Worm (Caenorhabditis elegans): ENCODE data around the gene F34D10.3.

Gene F34D10.3

DNA sequence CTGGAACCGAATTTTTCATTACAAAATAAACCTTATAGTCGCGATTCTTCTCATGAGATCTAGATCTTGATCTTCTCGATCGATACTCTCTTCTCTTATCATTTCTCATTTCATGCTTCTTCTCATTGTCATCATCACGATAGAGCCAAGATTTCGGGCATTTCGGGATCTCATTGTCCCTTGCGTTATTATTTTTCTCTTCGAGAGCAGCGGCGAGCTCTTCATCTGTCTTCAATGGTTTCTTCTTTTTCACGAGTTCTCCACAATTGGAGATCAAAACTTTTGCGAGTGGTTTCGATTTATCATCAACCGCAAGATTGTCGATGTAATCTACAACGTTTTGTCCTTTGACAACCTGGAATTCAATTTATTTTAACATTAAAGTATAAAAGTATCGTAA, 35.7 kb upstream of the F34D10.3 start:
- no peak for TF ChIP-seq unc-30 (tag; optimal IDR thresholded peaks at IDR 0.05)
- no peak for TF ChIP-seq nhr-76 (tag; optimal IDR thresholded peaks at IDR 0.05)
- no peak for TF ChIP-seq ces-1 (GFP tag; optimal IDR thresholded peaks at IDR 0.05)
- no peak for TF ChIP-seq nhr-19 (GFP tag; conservative IDR thresholded peaks at IDR 0.05)
- TF ChIP-seq ceh-82 (tag; optimal IDR thresholded peaks at IDR 0.05) = no peak
- no peak for TF ChIP-seq nhr-90 (tag; optimal IDR thresholded peaks at IDR 0.05; ENCODE audit: poor library complexity)
- no peak for TF ChIP-seq sox-4 (tag; optimal IDR thresholded peaks at IDR 0.05)
- TF ChIP-seq jun-1 (tag; optimal IDR thresholded peaks at IDR 0.05) = no peak
- no peak for TF ChIP-seq unc-130 (tag; optimal IDR thresholded peaks at IDR 0.05)
- no peak for TF ChIP-seq aly-2 (tag; optimal IDR thresholded peaks at IDR 0.05)
- TF ChIP-seq Y116A8C.19 (tag; optimal IDR thresholded peaks at IDR 0.05; ENCODE audit: borderline replicate concordance) = no peak
- no peak for TF ChIP-seq vab-15 (tag; optimal IDR thresholded peaks at IDR 0.05)
- no peak for TF ChIP-seq unc-62 (GFP tag; optimal IDR thresholded peaks at IDR 0.05)

DNA sequence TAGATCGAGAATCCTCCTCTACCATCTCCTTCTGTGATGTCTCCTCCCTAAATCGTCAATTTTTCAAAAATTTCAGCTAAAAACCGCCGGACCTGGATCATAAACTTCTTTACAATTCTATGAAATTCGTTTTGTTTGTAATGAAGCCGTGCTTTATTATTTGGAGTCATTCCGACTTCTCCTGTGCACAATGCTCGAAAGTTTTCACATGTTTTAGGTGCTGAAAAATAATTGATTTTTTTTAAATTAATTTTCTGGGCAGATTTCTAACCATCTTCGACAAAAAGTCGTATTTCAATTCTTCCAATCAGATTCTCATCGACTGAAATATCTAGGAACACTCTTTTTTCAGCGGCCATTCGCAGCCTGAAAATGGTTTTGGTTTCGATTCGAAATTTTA, 34.8 kb upstream of the F34D10.3 start, which contains the start of gene cyn-9:
Gene cyn-9, minus strand, starts transcription at position 366 of the 400 bp plus-strand sequence.
- TF ChIP-seq zip-4 (GFP tag; optimal IDR thresholded peaks at IDR 0.05) = no peak
- TF ChIP-seq egl-13 (tag; optimal IDR thresholded peaks at IDR 0.05) = no peak
- no peak for TF ChIP-seq dsc-1 (tag; optimal IDR thresholded peaks at IDR 0.05)
- no peak for TF ChIP-seq mdl-1 (tag; optimal IDR thresholded peaks at IDR 0.05)
- TF ChIP-seq lin-14 (GFP tag; optimal IDR thresholded peaks at IDR 0.05) = no peak
- TF ChIP-seq ets-5 (GFP tag; IDR thresholded peaks at IDR 0.05) = no peak
- no peak for TF ChIP-seq fkh-10 (GFP tag; optimal IDR thresholded peaks at IDR 0.05)
- no peak for TF ChIP-seq aha-1 (tag; optimal IDR thresholded peaks at IDR 0.05)
- TF ChIP-seq swsn-7 (tag; optimal IDR thresholded peaks at IDR 0.05) = no peak
- no peak for TF ChIP-seq grh-1 (GFP tag; IDR thresholded peaks at IDR 0.05)
- no peak for TF ChIP-seq elt-2 (tag; optimal IDR thresholded peaks at IDR 0.05)
- TF ChIP-seq jun-1 (tag; optimal IDR thresholded peaks at IDR 0.05) = no peak
- TF ChIP-seq C34B4.2 (tag; optimal IDR thresholded peaks at IDR 0.05) = no peak
- TF ChIP-seq ceh-88 (GFP tag; IDR thresholded peaks at IDR 0.05) = no peak
- TF ChIP-seq nhr-77 (tag; optimal IDR thresholded peaks at IDR 0.05) = no peak
- TF ChIP-seq nhr-12 (tag; optimal IDR thresholded peaks at IDR 0.05) = no peak
- no peak for TF ChIP-seq nhr-71 (tag; optimal IDR thresholded peaks at IDR 0.05)

ce11 chrIII:3701411-3702310, 32.4 kb upstream of the F34D10.3 start, which contains the start of the genes pdi-1 and C14B1.2:
Gene pdi-1, minus strand, starts transcription at chrIII:3701461.
Gene C14B1.2, plus strand, starts transcription at chrIII:3702260.
- TF ChIP-seq ama-1 (optimal IDR thresholded peaks at IDR 0.05) = no peak
- peak; percentile 9 for TF ChIP-seq rnt-1 (tag; optimal IDR thresholded peaks at IDR 0.05)
- TF ChIP-seq efl-1 (optimal IDR thresholded peaks at IDR 0.05) = peak; percentile 2 to 31
- TF ChIP-seq efl-1 (GFP tag; optimal IDR thresholded peaks at IDR 0.05 in 1 of 2) = peak in 1 of 2 experiments; percentile 33
- no peak for TF ChIP-seq egl-27 (tag; optimal IDR thresholded peaks at IDR 0.05)
- peak in 1 of 6 experiments; percentile 22 for TF ChIP-seq elt-3 (tag; optimal IDR thresholded peaks at IDR 0.05)
- no peak for TF ChIP-seq C04F5.9 (tag; optimal IDR thresholded peaks at IDR 0.05)
- peak; percentile 14 for TF ChIP-seq swsn-7 (tag; optimal IDR thresholded peaks at IDR 0.05)
- TF ChIP-seq dpl-1 (GFP tag; optimal IDR thresholded peaks at IDR 0.05) = peak in 2 of 3 experiments; percentile 3 to 10
- peak; percentile 15 for TF ChIP-seq nhr-77 (tag; optimal IDR thresholded peaks at IDR 0.05)
- TF ChIP-seq ztf-4 (tag; optimal IDR thresholded peaks at IDR 0.05) = no peak
- no peak for TF ChIP-seq nhr-28 (tag; optimal IDR thresholded peaks at IDR 0.05)
- no peak for TF ChIP-seq unc-86 (tag; optimal IDR thresholded peaks at IDR 0.05)
- peak; percentile 55 for TF ChIP-seq nhr-71 (tag; optimal IDR thresholded peaks at IDR 0.05)
- TF ChIP-seq nhr-85 (tag) = no peak
- TF ChIP-seq tbx-2 (tag; optimal IDR thresholded peaks at IDR 0.05) = peak; percentile 23
- TF ChIP-seq mdl-1 (tag; optimal IDR thresholded peaks at IDR 0.05) = peak in 1 of 2 experiments; percentile 70
- peak; percentile 47 for TF ChIP-seq snu-23 (GFP tag; optimal IDR thresholded peaks at IDR 0.05)
- TF ChIP-seq aly-2 (tag; optimal IDR thresholded peaks at IDR 0.05) = no peak
- peak; percentile 47 for TF ChIP-seq mep-1 (tag; optimal IDR thresholded peaks at IDR 0.05)
- TF ChIP-seq sup-37 (GFP tag; optimal IDR thresholded peaks at IDR 0.05) = no peak
- TF ChIP-seq lsy-2 (tag; optimal IDR thresholded peaks at IDR 0.05) = peak in 1 of 2 experiments; percentile 25
- peak; percentile 17 to 31 for TF ChIP-seq lin-35 (GFP tag; optimal IDR thresholded peaks at IDR 0.05)
- TF ChIP-seq xbp-1 (tag; optimal IDR thresholded peaks at IDR 0.05) = peak; percentile 98
- peak; percentile 20 for TF ChIP-seq blmp-1 (tag; optimal IDR thresholded peaks at IDR 0.05)
- peak; percentile 90 for TF ChIP-seq lin-14 (GFP tag; optimal IDR thresholded peaks at IDR 0.05)

All from whole organism, L1 larva.